Fruit fly (Drosophila melanogaster) whole organism, wandering third instar larva: ENCODE data around the gene Notum.

Experiments used
- CG32264 ChIP-seq: fragments of 200-800 bp; sonication (Bioruptor generic); optimal IDR thresholded peaks from 2 replicates; lab custom pipeline; 2016; ENCODE audit warnings: missing biosample characterization, missing genetic modification characterization
- CG9705 ChIP-seq: fragments of 200-800 bp; sonication (Bioruptor generic); optimal IDR thresholded peaks from 2 replicates; lab custom pipeline; 2018; ENCODE audit warnings: missing biosample characterization, mild to moderate bottlenecking, missing genetic modification characterization
- CrebA ChIP-seq: fragments of 200-800 bp; sonication (Bioruptor generic); optimal IDR thresholded peaks from 2 replicates; lab custom pipeline; 2016; ENCODE audit warnings: missing biosample characterization, mild to moderate bottlenecking, missing genetic modification characterization, borderline replicate concordance
- Dfd ChIP-seq: fragments of >200 bp; optimal IDR thresholded peaks from 2 replicates; lab custom pipeline; 2017; ENCODE audit warnings: missing biosample characterization, missing genetic modification characterization
- Dif ChIP-seq: fragments of 200-275, 200-300 bp; sonication (Bioruptor generic); optimal IDR thresholded peaks from 2 replicates; lab custom pipeline; 2018; ENCODE audit warnings: missing biosample characterization, missing genetic modification characterization; ENCODE audit not compliant: partially characterized antibody
- HLH106 ChIP-seq: fragments of 200-800 bp; optimal IDR thresholded peaks from 3 replicates; lab custom pipeline; 2019; ENCODE audit warnings: missing biosample characterization, mild to moderate bottlenecking, missing genetic modification characterization, moderate library complexity
- Hnf4 ChIP-seq: fragments of 200-800 bp; sonication (Bioruptor generic); optimal IDR thresholded peaks from 2 replicates; lab custom pipeline; 2016; ENCODE audit warnings: missing biosample characterization, mild to moderate bottlenecking, missing genetic modification characterization
- Hr78 ChIP-seq: fragments of >200 bp; optimal IDR thresholded peaks from 2 replicates; lab custom pipeline; 2017; ENCODE audit warnings: missing biosample characterization, missing genetic modification characterization
- Hr83 ChIP-seq: fragments of 200-300 bp; sonication (Bioruptor generic); optimal IDR thresholded peaks from 2 replicates; lab custom pipeline; 2016; ENCODE audit warnings: missing biosample characterization, mild to moderate bottlenecking, missing genetic modification characterization, moderate library complexity; ENCODE audit not compliant: poor library complexity, severe bottlenecking
- Jra ChIP-seq: sonication (Bioruptor generic); optimal IDR thresholded peaks from 2 replicates; lab custom pipeline; 2016; ENCODE audit warnings: missing biosample characterization, missing genetic modification characterization
- Mio ChIP-seq: sonication (Bioruptor generic); optimal IDR thresholded peaks from 2 replicates; lab custom pipeline; 2016; ENCODE audit warnings: missing biosample characterization, missing genetic modification characterization
- Myc ChIP-seq: fragments of >200 bp; optimal IDR thresholded peaks from 2 replicates; lab custom pipeline; 2017
- N ChIP-seq: fragments of >200 bp; optimal IDR thresholded peaks from 2 replicates; lab custom pipeline; 2018; ENCODE audit warnings: missing biosample characterization, missing external identifiers, missing genetic modification characterization
- OdsH ChIP-seq: fragments of 200-800 bp; sonication (Bioruptor generic); optimal IDR thresholded peaks from 2 replicates; lab custom pipeline; 2016; ENCODE audit warnings: missing biosample characterization, mild to moderate bottlenecking, missing genetic modification characterization
- Rel ChIP-seq, 2 experiments: fragments of 200-800 bp; sonication (Bioruptor generic) in 1 of 2; optimal IDR thresholded peaks; 2 replicates in 1 of 2; 3 replicates in 1 of 2; lab custom pipeline; 2016 to 2019; ENCODE audit warnings: mild to moderate bottlenecking in 2 of 2, missing biosample characterization in 2 of 2, missing genetic modification characterization in 2 of 2, moderate library complexity in 1 of 2
- Sp1 ChIP-seq: fragments of 200-800 bp; sonication (Bioruptor generic); optimal IDR thresholded peaks from 3 replicates; lab custom pipeline; 2019; ENCODE audit warnings: missing biosample characterization, mild to moderate bottlenecking, missing genetic modification characterization, moderate library complexity
- Vsx2 ChIP-seq: fragments of 200-300, 225-300 bp; sonication (Bioruptor generic); optimal IDR thresholded peaks from 2 replicates; lab custom pipeline; 2018; ENCODE audit warnings: missing biosample characterization, missing genetic modification characterization; ENCODE audit not compliant: partially characterized antibody
- br ChIP-seq: fragments of 200-800 bp; sonication (Bioruptor generic); optimal IDR thresholded peaks from 2 replicates; lab custom pipeline; 2016; ENCODE audit warnings: missing biosample characterization, missing genetic modification characterization
- brk ChIP-seq: fragments of 200-800 bp; sonication (Bioruptor generic); optimal IDR thresholded peaks from 2 replicates; lab custom pipeline; 2016; ENCODE audit warnings: missing biosample characterization, mild to moderate bottlenecking, missing genetic modification characterization
- dl ChIP-seq, 2 experiments: fragments of 175-275, 200-275 bp in 1 of 2; fragments of 200-275 bp in 1 of 2; sonication (Bioruptor generic); optimal IDR thresholded peaks; lab custom pipeline; 2018; ENCODE audit warnings: mild to moderate bottlenecking in 2 of 2, missing biosample characterization in 2 of 2, missing genetic modification characterization in 2 of 2, moderate library complexity in 2 of 2; ENCODE audit not compliant: partially characterized antibody in 2 of 2, insufficient read depth in 1 of 2
- dmrt93B ChIP-seq: fragments of 200-800 bp; sonication (Bioruptor generic); optimal IDR thresholded peaks from 2 replicates; lab custom pipeline; 2018; ENCODE audit warnings: missing biosample characterization, mild to moderate bottlenecking, missing genetic modification characterization
- dsf ChIP-seq: sonication (Bioruptor generic); optimal IDR thresholded peaks from 2 replicates; lab custom pipeline; 2016; ENCODE audit warnings: missing biosample characterization, missing genetic modification characterization, borderline replicate concordance
- ey ChIP-seq: fragments of 200-800 bp; sonication (Bioruptor generic); optimal IDR thresholded peaks from 2 replicates; lab custom pipeline; 2016; ENCODE audit warnings: missing biosample characterization, missing genetic modification characterization
- foxo ChIP-seq, 2 experiments: fragments of 200-800 bp; sonication (Bioruptor generic); optimal IDR thresholded peaks; 2 replicates in 1 of 2; 3 replicates in 1 of 2; lab custom pipeline; 2016 to 2017; ENCODE audit warnings: missing biosample characterization in 2 of 2, missing genetic modification characterization in 2 of 2
- fru ChIP-seq: fragments of 200-800 bp; sonication (Bioruptor generic); optimal IDR thresholded peaks from 3 replicates; lab custom pipeline; 2016; ENCODE audit warnings: missing biosample characterization, mild to moderate bottlenecking, missing genetic modification characterization
- h ChIP-seq: fragments of 200-800 bp; sonication (Bioruptor generic); optimal IDR thresholded peaks from 3 replicates; lab custom pipeline; 2016; ENCODE audit warnings: missing biosample characterization, mild to moderate bottlenecking, missing genetic modification characterization
- jim ChIP-seq: fragments of 175-275, 200-325 bp; sonication (Bioruptor generic); optimal IDR thresholded peaks from 2 replicates; lab custom pipeline; 2016; ENCODE audit warnings: missing biosample characterization, mild to moderate bottlenecking, missing genetic modification characterization
- lola ChIP-seq: fragments of >200 bp; optimal IDR thresholded peaks from 2 replicates; lab custom pipeline; 2017; ENCODE audit warnings: missing biosample characterization, missing genetic modification characterization
- pan ChIP-seq: fragments of >200 bp; optimal IDR thresholded peaks from 2 replicates; lab custom pipeline; 2017
- psq ChIP-seq: fragments of 200-800 bp; sonication (Bioruptor generic); optimal IDR thresholded peaks from 3 replicates; lab custom pipeline; 2017; ENCODE audit warnings: missing biosample characterization, mild to moderate bottlenecking, missing genetic modification characterization, moderate library complexity
- rgr ChIP-seq: fragments of 200-800 bp; sonication (Bioruptor generic); optimal IDR thresholded peaks from 3 replicates; lab custom pipeline; 2016; ENCODE audit warnings: missing biosample characterization, mild to moderate bottlenecking, missing genetic modification characterization
- sage ChIP-seq: fragments of 200-800 bp; sonication (Bioruptor generic); optimal IDR thresholded peaks from 2 replicates; lab custom pipeline; 2016; ENCODE audit warnings: missing biosample characterization, mild to moderate bottlenecking, missing genetic modification characterization
- sv ChIP-seq: fragments of 200-800 bp; sonication (Bioruptor generic); optimal IDR thresholded peaks from 3 replicates; lab custom pipeline; 2016; ENCODE audit warnings: missing biosample characterization, missing genetic modification characterization
- tai ChIP-seq: sonication (Bioruptor generic); optimal IDR thresholded peaks from 2 replicates; lab custom pipeline; 2016; ENCODE audit warnings: missing biosample characterization, missing genetic modification characterization
- usp ChIP-seq: fragments of >200 bp; optimal IDR thresholded peaks from 2 replicates; lab custom pipeline; 2017; ENCODE audit warnings: missing biosample characterization, missing genetic modification characterization
- woc ChIP-seq: sonication (Bioruptor generic); optimal IDR thresholded peaks from 2 replicates; lab custom pipeline; 2016; ENCODE audit warnings: missing biosample characterization, mild to moderate bottlenecking, missing genetic modification characterization

The Notum gene

DNA sequence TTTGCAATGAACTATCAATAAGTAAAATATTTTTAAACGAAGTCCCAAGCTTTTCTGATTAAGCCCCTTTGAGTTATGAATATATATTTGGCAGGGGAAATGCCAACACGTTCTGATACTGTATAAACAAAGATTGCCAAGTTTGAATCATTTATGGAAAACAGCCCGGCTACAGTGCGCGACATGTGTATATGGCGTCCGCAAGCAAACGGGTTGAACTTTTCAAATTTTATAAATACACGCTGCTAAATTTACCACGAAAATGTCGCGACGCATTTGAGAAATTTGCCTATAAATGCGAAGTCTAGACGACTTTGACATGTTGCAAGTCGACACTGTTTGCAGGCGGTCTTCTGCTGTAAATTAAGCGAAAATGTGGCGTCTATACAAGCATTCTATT is 24.8 kb downstream of the Notum start:
- TF ChIP-seq Vsx2: no peak
- TF ChIP-seq ey (GFP tag; lab: Kevin White, UChicago): peak; percentile 67
- TF ChIP-seq br (GFP tag; lab: Kevin White, UChicago): peak; percentile 74
- no peak for TF ChIP-seq CrebA (GFP tag; lab: Kevin White, UChicago)
- no peak for TF ChIP-seq Dfd
- TF ChIP-seq woc: peak; percentile 16
- no peak for TF ChIP-seq Jra (GFP tag; lab: Kevin White, UChicago)
- TF ChIP-seq Sp1 (GFP tag; lab: Kevin White, UChicago): peak; percentile 60
- no peak for TF ChIP-seq usp (GFP tag; lab: Kevin White, UChicago)
- no peak for TF ChIP-seq Rel (GFP tag; optimal IDR thresholded peaks at IDR 0.05; lab: Kevin White, UChicago)
- peak; percentile 22 for TF ChIP-seq Rel (tag; optimal IDR thresholded peaks at IDR 0.05; lab: Kevin White, UChicago)
- peak in 1 of 2 experiments; percentile 75 for TF ChIP-seq foxo (GFP tag; optimal IDR thresholded peaks at IDR 0.05; lab: Kevin White, UChicago)
- TF ChIP-seq OdsH (GFP tag; lab: Kevin White, UChicago): peak; percentile 42
- peak; percentile 67 for TF ChIP-seq HLH106
- TF ChIP-seq CG9705: peak; percentile 41
- no peak for TF ChIP-seq Hr83
- peak; percentile 13 for TF ChIP-seq dmrt93B (GFP tag; lab: Kevin White, UChicago)
- peak; percentile 75 for TF ChIP-seq h (GFP tag; lab: Kevin White, UChicago)
- peak; percentile 54 for TF ChIP-seq Hnf4 (GFP tag; lab: Kevin White, UChicago)
- no peak for TF ChIP-seq Dif (GFP tag; lab: Kevin White, UChicago)
- peak; percentile 44 for TF ChIP-seq CG32264
- TF ChIP-seq dsf (GFP tag; lab: Kevin White, UChicago): no peak
- no peak for TF ChIP-seq tai (GFP tag; lab: Kevin White, UChicago)
- no peak for TF ChIP-seq lola
- no peak for TF ChIP-seq dl (GFP tag; optimal IDR thresholded peaks at IDR 0.05; lab: Kevin White, UChicago; ENCODE audit: insufficient read depth in 1 of 2, partially characterized antibody in 2 of 2)
- TF ChIP-seq Myc (lab: Kevin White, UChicago): no peak
- peak; percentile 61 for TF ChIP-seq fru
- peak; percentile 62 for TF ChIP-seq rgr (GFP tag; lab: Kevin White, UChicago)
- peak; percentile 60 for TF ChIP-seq psq (GFP tag; lab: Kevin White, UChicago)
- TF ChIP-seq sv: no peak
- no peak for TF ChIP-seq sage (GFP tag; lab: Kevin White, UChicago)
- TF ChIP-seq jim (GFP tag; lab: Kevin White, UChicago): no peak

- TF ChIP-seq N (GFP tag; lab: Kevin White, UChicago): no peak
- TF ChIP-seq h (GFP tag; lab: Kevin White, UChicago): no peak
- TF ChIP-seq CG32264: no peak
- TF ChIP-seq br (GFP tag; lab: Kevin White, UChicago): no peak
- TF ChIP-seq dl (GFP tag; optimal IDR thresholded peaks at IDR 0.05; lab: Kevin White, UChicago; ENCODE audit: insufficient read depth in 1 of 2, partially characterized antibody in 2 of 2): peak in 1 of 2 experiments; percentile 14
- TF ChIP-seq rgr (GFP tag; lab: Kevin White, UChicago): peak; percentile 15
- TF ChIP-seq Dif (GFP tag; lab: Kevin White, UChicago): no peak
- peak; percentile 3 for TF ChIP-seq sage (GFP tag; lab: Kevin White, UChicago)
- no peak for TF ChIP-seq Myc (lab: Kevin White, UChicago)
- TF ChIP-seq pan: no peak
- peak; percentile 1 for TF ChIP-seq woc
- no peak for TF ChIP-seq ey (GFP tag; lab: Kevin White, UChicago)
- TF ChIP-seq brk: no peak
- TF ChIP-seq Vsx2: no peak
- no peak for TF ChIP-seq CG9705
- no peak for TF ChIP-seq Hr78
- no peak for TF ChIP-seq Dfd
- TF ChIP-seq Mio (GFP tag; lab: Kevin White, UChicago): no peak
Measured at dm6 chr3L:16048722-16049459, 25.6 kb downstream of the Notum start.
